Worm (Caenorhabditis elegans) whole organism, L1 larva: ENCODE results near the gene scl-10.
A peak's percentile ranks its signal among the peaks of the same experiment; 100 is the strongest.

Experiments
- C04F5.9 ChIP-seq: sonication (generic microtip); optimal IDR thresholded peaks from 2 replicates; lab custom pipeline; 2016; ENCODE audit warnings: missing genetic modification characterization, missing compliant biosample characterization
- C34B4.2 ChIP-seq: sonication (generic microtip); optimal IDR thresholded peaks from 2 replicates; lab custom pipeline; 2017; ENCODE audit warnings: mild to moderate bottlenecking, missing genetic modification characterization, missing compliant biosample characterization
- Y116A8C.19 ChIP-seq: sonication (generic microtip); optimal IDR thresholded peaks from 2 replicates; lab custom pipeline; 2016; ENCODE audit warnings: missing compliant biosample characterization, missing genetic modification characterization, borderline replicate concordance
- aha-1 ChIP-seq: fragments of 150-350 bp; optimal IDR thresholded peaks from 2 replicates; lab custom pipeline; 2014; ENCODE audit warnings: missing biosample characterization, missing genetic modification characterization
- alr-1 ChIP-seq: fragments of 200-800 bp; sonication (Bioruptor generic); optimal IDR thresholded peaks from 2 replicates; lab custom pipeline; 2018; ENCODE audit warnings: borderline replicate concordance, mild to moderate bottlenecking, missing genetic modification characterization, missing compliant biosample characterization
- blmp-1 ChIP-seq: fragments of 150-350 bp; optimal IDR thresholded peaks from 2 replicates; lab custom pipeline; 2014; ENCODE audit warnings: missing biosample characterization, missing genetic modification characterization
- ceh-63 ChIP-seq: fragments of 200-800 bp; sonication (Bioruptor generic); optimal IDR thresholded peaks from 2 replicates; lab custom pipeline; 2018; ENCODE audit warnings: mild to moderate bottlenecking, missing genetic modification characterization, missing compliant biosample characterization
- ceh-8 ChIP-seq: fragments of 200-800 bp; sonication (Bioruptor generic); optimal IDR thresholded peaks from 2 replicates; lab custom pipeline; 2018; ENCODE audit warnings: mild to moderate bottlenecking, missing genetic modification characterization, moderate library complexity, missing compliant biosample characterization
- ceh-88 ChIP-seq: fragments of 200-800 bp; sonication (Bioruptor generic); IDR thresholded peaks from 2 replicates; pipeline ENCODE4 v1.3.6; 2022; ENCODE audit warnings: missing genetic modification characterization, missing compliant biosample characterization
- dsc-1 ChIP-seq: sonication (generic microtip); optimal IDR thresholded peaks from 2 replicates; lab custom pipeline; 2016; ENCODE audit warnings: mild to moderate bottlenecking, missing genetic modification characterization, missing compliant biosample characterization
- efl-1 ChIP-seq, 4 experiments: fragments of 150-350 bp; optimal IDR thresholded peaks in 3 of 4; peaks in 1 of 4; 1 replicate in 1 of 4; 2 replicates in 3 of 4; lab custom pipeline; 2014; ENCODE audit warnings: missing biosample characterization in 2 of 4, missing genetic modification characterization in 2 of 4, missing genetic modification reagents in 2 of 4
- elt-2 ChIP-seq: sonication (generic microtip); optimal IDR thresholded peaks from 2 replicates; lab custom pipeline; 2016; ENCODE audit warnings: missing genetic modification characterization, mild to moderate bottlenecking, inconsistent platforms, missing compliant biosample characterization, missing genetic modification reagents
- ets-5 ChIP-seq: fragments of 200-800 bp; sonication (Bioruptor generic); IDR thresholded peaks from 2 replicates; pipeline ENCODE4 v1.3.6; 2022; ENCODE audit warnings: missing genetic modification characterization, missing compliant biosample characterization
- fkh-10 ChIP-seq: sonication (generic microtip); optimal IDR thresholded peaks from 2 replicates; lab custom pipeline; 2017; ENCODE audit warnings: missing biosample characterization, missing genetic modification reagents, missing genetic modification characterization
- fkh-4 ChIP-seq: sonication (generic microtip); optimal IDR thresholded peaks from 2 replicates; lab custom pipeline; 2016; ENCODE audit warnings: missing compliant biosample characterization, missing genetic modification characterization, borderline replicate concordance
- hlh-4 ChIP-seq: sonication (generic microtip); optimal IDR thresholded peaks from 2 replicates; lab custom pipeline; 2016; ENCODE audit warnings: mild to moderate bottlenecking, missing genetic modification characterization, missing compliant biosample characterization
- irx-1 ChIP-seq: sonication (generic microtip); optimal IDR thresholded peaks from 2 replicates; lab custom pipeline; 2016; ENCODE audit warnings: missing genetic modification characterization, missing compliant biosample characterization
- isw-1 ChIP-seq: fragments of 200-800 bp; sonication (Bioruptor generic); IDR thresholded peaks from 2 replicates; pipeline ENCODE4 v1.3.6; 2022; ENCODE audit warnings: missing genetic modification characterization, missing compliant biosample characterization
- jun-1 ChIP-seq: fragments of 150-350 bp; optimal IDR thresholded peaks from 2 replicates; lab custom pipeline; 2014; ENCODE audit warnings: missing biosample characterization, missing genetic modification reagents, missing genetic modification characterization
- lin-14 ChIP-seq: fragments of 200-800 bp; sonication (Bioruptor generic); optimal IDR thresholded peaks from 2 replicates; lab custom pipeline; 2018; ENCODE audit warnings: mild to moderate bottlenecking, missing genetic modification characterization, moderate library complexity, missing compliant biosample characterization
- lir-3 ChIP-seq: sonication (generic microtip); optimal IDR thresholded peaks from 2 replicates; lab custom pipeline; 2016; ENCODE audit warnings: mild to moderate bottlenecking, missing genetic modification characterization, moderate library complexity, missing compliant biosample characterization; ENCODE audit not compliant: poor library complexity
- mdl-1 ChIP-seq, 2 experiments: fragments of 150-350 bp; optimal IDR thresholded peaks; 2 replicates each; lab custom pipeline; 2014 to 2017; ENCODE audit warnings: missing biosample characterization in 2 of 2, missing genetic modification characterization in 2 of 2, inconsistent platforms in 1 of 2
- mef-2 ChIP-seq: fragments of 150-350 bp; optimal IDR thresholded peaks from 2 replicates; lab custom pipeline; 2014; ENCODE audit warnings: missing biosample characterization, missing genetic modification characterization
- nhr-11 ChIP-seq: fragments of 150-350 bp; optimal IDR thresholded peaks from 2 replicates; lab custom pipeline; 2014; ENCODE audit warnings: missing biosample characterization, missing genetic modification characterization
- nhr-12 ChIP-seq: sonication (generic microtip); optimal IDR thresholded peaks from 2 replicates; lab custom pipeline; 2017; ENCODE audit warnings: missing biosample characterization, missing genetic modification characterization
- nhr-19 ChIP-seq: fragments of 200-800 bp; sonication (Bioruptor generic); conservative IDR thresholded peaks from 2 replicates; pipeline ENCODE4 v1.3.6; 2022; ENCODE audit warnings: missing genetic modification characterization, missing compliant biosample characterization
- nhr-47 ChIP-seq: sonication (generic microtip); optimal IDR thresholded peaks from 2 replicates; lab custom pipeline; 2016; ENCODE audit warnings: mild to moderate bottlenecking, missing genetic modification characterization, moderate library complexity, missing compliant biosample characterization
- nhr-71 ChIP-seq: sonication (generic microtip); optimal IDR thresholded peaks from 2 replicates; lab custom pipeline; 2016; ENCODE audit warnings: mild to moderate bottlenecking, missing genetic modification characterization, moderate library complexity, missing compliant biosample characterization
- nhr-90 ChIP-seq: sonication (generic microtip); optimal IDR thresholded peaks from 2 replicates; lab custom pipeline; 2016; ENCODE audit warnings: mild to moderate bottlenecking, missing genetic modification characterization, missing compliant biosample characterization; ENCODE audit not compliant: poor library complexity
- pag-3 ChIP-seq: sonication (generic microtip); optimal IDR thresholded peaks from 2 replicates; lab custom pipeline; 2017; ENCODE audit warnings: missing genetic modification characterization, mild to moderate bottlenecking, missing compliant biosample characterization, antibody characterized with exemption, borderline replicate concordance; ENCODE audit not compliant: insufficient read depth
- pqm-1 ChIP-seq: sonication (generic microtip); optimal IDR thresholded peaks from 3 replicates; lab custom pipeline; 2017; ENCODE audit warnings: missing biosample characterization, missing genetic modification characterization
- skn-1 ChIP-seq: fragments of 150-350 bp; optimal IDR thresholded peaks from 2 replicates; lab custom pipeline; 2014; ENCODE audit warnings: missing biosample characterization, missing genetic modification characterization
- snpc-4 ChIP-seq: fragments of 150-350 bp; optimal IDR thresholded peaks from 2 replicates; lab custom pipeline; 2014; ENCODE audit warnings: missing biosample characterization, missing genetic modification characterization
- snu-23 ChIP-seq: sonication (generic microtip); optimal IDR thresholded peaks from 2 replicates; lab custom pipeline; 2016; ENCODE audit warnings: missing genetic modification characterization, missing compliant biosample characterization
- sup-37 ChIP-seq: fragments of 200-800 bp; sonication (Bioruptor generic); optimal IDR thresholded peaks from 2 replicates; lab custom pipeline; 2018; ENCODE audit warnings: mild to moderate bottlenecking, missing genetic modification characterization, missing compliant biosample characterization
- swsn-7 ChIP-seq: sonication (generic microtip); optimal IDR thresholded peaks from 2 replicates; lab custom pipeline; 2016; ENCODE audit warnings: missing genetic modification characterization, missing compliant biosample characterization
- tbx-2 ChIP-seq: sonication (generic microtip); optimal IDR thresholded peaks from 2 replicates; lab custom pipeline; 2016; ENCODE audit warnings: missing genetic modification characterization, missing compliant biosample characterization
- tlp-1 ChIP-seq: fragments of 150-350 bp; optimal IDR thresholded peaks from 2 replicates; lab custom pipeline; 2014; ENCODE audit warnings: missing biosample characterization, missing genetic modification characterization
- unc-130 ChIP-seq: fragments of 150-350 bp; optimal IDR thresholded peaks from 2 replicates; lab custom pipeline; 2017; ENCODE audit warnings: missing biosample characterization, missing genetic modification characterization, inconsistent platforms
- unc-30 ChIP-seq: sonication (generic microtip); optimal IDR thresholded peaks from 2 replicates; lab custom pipeline; 2017; ENCODE audit warnings: missing biosample characterization, missing genetic modification characterization
- unc-62 ChIP-seq: fragments of 150-350 bp; optimal IDR thresholded peaks from 2 replicates; lab custom pipeline; 2014; ENCODE audit warnings: missing biosample characterization, missing genetic modification reagents, missing genetic modification characterization
- unc-98 ChIP-seq: fragments of 200-800 bp; sonication (Bioruptor generic); IDR thresholded peaks from 2 replicates; pipeline ENCODE4 v1.3.6; 2022; ENCODE audit warnings: missing genetic modification characterization, missing compliant biosample characterization
- zag-1 ChIP-seq: fragments of 150-350 bp; optimal IDR thresholded peaks from 2 replicates; lab custom pipeline; 2014; ENCODE audit warnings: missing biosample characterization, missing genetic modification characterization
- ztf-11 ChIP-seq, 2 experiments: sonication (generic microtip); optimal IDR thresholded peaks; 2 replicates each; lab custom pipeline; 2016 to 2017; ENCODE audit warnings: missing genetic modification characterization in 2 of 2, missing biosample characterization in 1 of 2, missing compliant biosample characterization in 1 of 2
- ztf-4 ChIP-seq: fragments of 150-350 bp; optimal IDR thresholded peaks from 2 replicates; lab custom pipeline; 2014; ENCODE audit warnings: missing biosample characterization, missing genetic modification characterization

The scl-10 gene

ce11 chrIV:13046848-13047247 lies 1.4 kb upstream of the scl-10 start, which contains the start of gene scl-9:
TSS of gene scl-9 (plus strand) at chrIV:13047148.
- TF ChIP-seq aha-1 (tag; lab: Kevin White, UChicago) (no peak), lin-14 (GFP tag; lab: Kevin White, UChicago) (no peak), unc-98 (GFP tag; lab: Robert Waterston, UW) (no peak), zag-1 (no peak), unc-30 (tag; lab: Kevin White, UChicago) (no peak), efl-1 (optimal IDR thresholded peaks at IDR 0.05; lab: Kevin White, UChicago) (no peak), efl-1 (GFP tag; optimal IDR thresholded peaks at IDR 0.05 in 1 of 2; lab: Kevin White, UChicago) (no peak), blmp-1 (tag; lab: Kevin White, UChicago) (no peak), fkh-10 (GFP tag; lab: Kevin White, UChicago) (no peak)

DNA sequence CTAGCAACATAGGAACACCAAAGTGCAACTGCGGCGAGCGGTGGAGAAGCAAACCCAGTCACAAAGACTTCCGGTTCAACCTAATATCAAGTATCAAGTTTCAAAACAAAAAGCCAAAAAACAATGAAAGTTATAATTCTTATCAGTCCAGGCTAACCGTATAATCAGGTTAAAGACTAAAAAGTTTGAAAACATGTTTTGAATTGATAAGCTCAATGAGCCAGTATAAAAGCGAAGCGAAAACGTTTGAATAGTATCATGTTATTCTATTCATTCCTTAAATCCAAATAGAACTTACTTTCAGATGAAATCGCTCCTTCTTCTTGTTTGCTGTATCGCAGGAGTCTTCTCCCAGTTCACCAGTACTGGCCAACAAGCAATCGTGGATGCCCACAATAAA lies 2.8 kb downstream of the scl-10 start, which contains the start of gene scl-11:
Gene scl-11 (plus strand): TSS at position 301 of the 400 bp plus-strand sequence.
- TF ChIP-seq mef-2 (tag; lab: Kevin White, UChicago), result no peak
- no peak for TF ChIP-seq hlh-4
- TF ChIP-seq mdl-1 (tag; optimal IDR thresholded peaks at IDR 0.05; lab: Kevin White, UChicago), result no peak
- no peak for TF ChIP-seq tlp-1 (tag; lab: Kevin White, UChicago)
- no peak for TF ChIP-seq ztf-11 (tag; optimal IDR thresholded peaks at IDR 0.05; lab: Kevin White, UChicago)
- TF ChIP-seq ztf-4, result no peak
- TF ChIP-seq nhr-47 (tag; lab: Kevin White, UChicago), result no peak
- TF ChIP-seq C34B4.2 (tag; lab: Kevin White, UChicago), result no peak
- TF ChIP-seq pag-3 (tag; lab: Kevin White, UChicago), result no peak
- TF ChIP-seq ceh-88, result no peak
- TF ChIP-seq nhr-12, result no peak
- TF ChIP-seq ceh-63, result no peak
- no peak for TF ChIP-seq swsn-7
- no peak for TF ChIP-seq nhr-71 (tag; lab: Kevin White, UChicago)
- TF ChIP-seq, all 84 proteins: peak for 0

ce11 chrIV:13052568-13052967 lies 4.3 kb downstream of the scl-10 start, which contains the start of gene F49E11.7:
TSS of gene F49E11.7 (plus strand) at chrIV:13052868.
- TF ChIP-seq efl-1 (optimal IDR thresholded peaks at IDR 0.05; lab: Kevin White, UChicago) (no peak), efl-1 (GFP tag; optimal IDR thresholded peaks at IDR 0.05 in 1 of 2; lab: Kevin White, UChicago) (peak in 1 of 2 experiments; percentile 17), C04F5.9 (tag; lab: Kevin White, UChicago) (no peak)

- no peak for TF ChIP-seq dsc-1
- no peak for TF ChIP-seq hlh-4
- no peak for TF ChIP-seq Y116A8C.19
- no peak for TF ChIP-seq sup-37 (GFP tag; lab: Kevin White, UChicago)
- TF ChIP-seq alr-1, result no peak
- TF ChIP-seq irx-1 (tag; lab: Kevin White, UChicago), result no peak
- TF ChIP-seq unc-30 (tag; lab: Kevin White, UChicago), result no peak
These were observed 7.8 kb downstream of the scl-10 start, which contains the start of gene scl-1 for ce11 chrIV:13056026-13056425. TSS of gene scl-1 (plus strand) at chrIV:13056326.

DNA sequence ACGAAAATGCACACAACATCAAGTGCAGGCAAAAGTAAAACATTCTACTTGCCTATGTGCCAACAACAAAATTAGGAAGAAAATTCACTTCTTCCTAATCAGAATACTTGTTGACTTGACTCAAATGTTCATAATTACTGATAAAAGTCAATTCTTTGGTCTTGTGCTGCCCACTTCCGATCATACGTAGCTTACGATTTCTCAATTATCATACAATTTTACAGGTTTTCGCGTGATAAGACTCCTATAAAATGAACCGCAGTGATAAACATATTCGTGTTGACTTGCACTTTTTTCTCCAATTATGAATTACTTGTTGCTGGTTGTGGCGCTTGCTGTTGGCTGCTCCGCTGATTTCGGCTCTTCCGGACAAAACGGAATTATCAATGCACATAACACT lies 9.2 kb downstream of the scl-10 start, which contains the start of gene scl-2:
Gene scl-2 (plus strand): TSS at position 293 of the 400 bp plus-strand sequence.
- no peak for TF ChIP-seq unc-130
- TF ChIP-seq fkh-4 (tag; lab: Kevin White, UChicago), result no peak
- no peak for TF ChIP-seq ets-5 (GFP tag; lab: Robert Waterston, UW)
- no peak for TF ChIP-seq Y116A8C.19
- TF ChIP-seq jun-1 (tag; lab: Kevin White, UChicago), result peak; percentile 80
- no peak for TF ChIP-seq isw-1 (GFP tag; lab: Robert Waterston, UW)
- TF ChIP-seq tbx-2 (tag; lab: Kevin White, UChicago), result no peak
- no peak for TF ChIP-seq snpc-4 (tag; lab: Kevin White, UChicago)
- TF ChIP-seq ceh-8 (GFP tag; lab: Kevin White, UChicago), result no peak
- no peak for TF ChIP-seq mef-2 (tag; lab: Kevin White, UChicago)
- TF ChIP-seq lir-3 (tag; lab: Kevin White, UChicago), result no peak
- no peak for TF ChIP-seq fkh-10 (GFP tag; lab: Kevin White, UChicago)
- TF ChIP-seq elt-2, result peak; percentile 99
- TF ChIP-seq pqm-1 (tag; lab: Kevin White, UChicago), result no peak
- no peak for TF ChIP-seq ztf-11 (tag; optimal IDR thresholded peaks at IDR 0.05; lab: Kevin White, UChicago)
- no peak for TF ChIP-seq nhr-11 (tag; lab: Kevin White, UChicago)
- TF ChIP-seq unc-62 (GFP tag; lab: Kevin White, UChicago), result no peak
- no peak for TF ChIP-seq C34B4.2 (tag; lab: Kevin White, UChicago)
- TF ChIP-seq nhr-90 (tag; lab: Kevin White, UChicago), result no peak
- no peak for TF ChIP-seq skn-1
- no peak for TF ChIP-seq snu-23 (GFP tag; lab: Kevin White, UChicago)
- no peak for TF ChIP-seq nhr-19
- TF ChIP-seq lin-14 (GFP tag; lab: Kevin White, UChicago), result no peak
